Worm (Caenorhabditis elegans): ENCODE data around the gene F57A8.1.
"Not testable (repeated sequence)": the region's sequence is repeated elsewhere in the genome, so short reads cannot be mapped to it uniquely, and the experiment has no call there.

Gene F57A8.1

DNA sequence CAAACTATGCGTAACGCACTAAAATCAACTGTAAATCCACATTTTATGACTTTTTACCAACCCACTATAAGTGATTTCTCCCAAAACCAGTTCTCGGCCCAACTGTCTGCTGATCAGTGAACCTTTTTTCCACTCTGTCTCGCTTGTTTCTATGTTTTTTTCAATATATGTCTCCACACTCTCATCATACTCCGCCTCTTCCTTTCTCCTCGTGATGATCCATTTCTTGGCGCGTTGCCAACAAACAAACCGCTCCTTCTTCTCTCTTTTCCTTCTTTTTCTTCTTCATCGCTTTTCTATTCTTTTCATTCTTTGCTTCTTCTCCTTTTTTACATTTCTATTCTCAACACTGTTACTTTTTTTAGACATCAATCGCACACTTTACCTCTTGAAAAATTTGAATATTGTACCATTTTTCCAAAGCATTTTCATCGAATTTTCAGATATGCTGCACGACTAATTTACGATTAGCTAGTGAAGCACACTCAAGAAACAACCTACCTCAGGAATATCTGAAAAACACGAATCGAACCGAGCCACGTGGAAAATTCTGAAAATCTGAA is 6.2 kb downstream of the F57A8.1 start, which contains the start of gene T06E8.8 (continued):
- no peak for TF ChIP-seq ZK185.1 (tag; optimal IDR thresholded peaks at IDR 0.05; ENCODE audit: poor library complexity, severe bottlenecking)

DNA sequence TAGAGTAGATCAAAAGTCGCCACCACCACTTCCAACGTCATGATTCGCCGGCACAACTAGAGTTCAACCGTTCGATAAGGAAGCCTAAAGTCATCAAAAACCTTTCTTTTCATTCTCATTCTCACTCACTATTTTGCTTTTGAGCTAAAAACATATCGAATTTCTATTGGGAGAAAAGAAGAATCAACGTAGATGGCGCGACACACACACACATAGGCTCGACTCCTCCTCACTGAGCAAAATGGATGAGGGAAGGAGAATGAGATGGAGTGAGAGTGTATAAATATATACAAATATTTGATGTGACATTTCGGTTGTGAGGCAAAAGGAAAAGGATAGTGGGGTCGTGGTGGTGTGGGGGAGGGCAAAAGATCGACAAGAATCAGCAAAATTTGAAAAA is 7.6 kb downstream of the F57A8.1 start:
- TF ChIP-seq mel-28 (tag; optimal IDR thresholded peaks at IDR 0.05; ENCODE audit: borderline replicate concordance) (no peak), egrh-3 (GFP tag; IDR thresholded peaks at IDR 0.05) (no peak), pbrm-1 (GFP tag; IDR thresholded peaks at IDR 0.05) (no peak), nfya-2 (GFP tag; IDR thresholded peaks at IDR 0.05) (no peak), bed-1 (GFP tag; IDR thresholded peaks at IDR 0.05) (no peak)

ce11 chrV:10046503-10046902 is 9.4 kb downstream of the F57A8.1 start:
- TF ChIP-seq F52B5.7 (tag; optimal IDR thresholded peaks at IDR 0.05) (no peak), D2030.7 (GFP tag; IDR thresholded peaks at IDR 0.05) (0 out of 2 replicates have a peak, but pooled peaks have one; percentile 10), ceh-27 (GFP tag; optimal IDR thresholded peaks at IDR 0.05) (peak; percentile 4), aptf-2 (GFP tag; conservative IDR thresholded peaks at IDR 0.05) (no peak), T07F8.4 (tag; optimal IDR thresholded peaks at IDR 0.05) (no peak), B0336.3 (GFP tag; IDR thresholded peaks at IDR 0.05) (no peak), lag-1 (GFP tag; IDR thresholded peaks at IDR 0.05) (no peak), nfya-2 (GFP tag; IDR thresholded peaks at IDR 0.05) (no peak), nfyb-1 (GFP tag; IDR thresholded peaks at IDR 0.05) (0 out of 2 replicates have a peak, but pooled peaks have one; percentile 31)

ce11 chrV:10047189-10047588 is 10.0 kb downstream of the F57A8.1 start:
- TF ChIP-seq mcd-1 (GFP tag; IDR thresholded peaks at IDR 0.05) (no peak), zfh-2 (GFP tag; conservative IDR thresholded peaks at IDR 0.05) (peak; percentile 57; the same call in 1 of the 2 replicates)

DNA sequence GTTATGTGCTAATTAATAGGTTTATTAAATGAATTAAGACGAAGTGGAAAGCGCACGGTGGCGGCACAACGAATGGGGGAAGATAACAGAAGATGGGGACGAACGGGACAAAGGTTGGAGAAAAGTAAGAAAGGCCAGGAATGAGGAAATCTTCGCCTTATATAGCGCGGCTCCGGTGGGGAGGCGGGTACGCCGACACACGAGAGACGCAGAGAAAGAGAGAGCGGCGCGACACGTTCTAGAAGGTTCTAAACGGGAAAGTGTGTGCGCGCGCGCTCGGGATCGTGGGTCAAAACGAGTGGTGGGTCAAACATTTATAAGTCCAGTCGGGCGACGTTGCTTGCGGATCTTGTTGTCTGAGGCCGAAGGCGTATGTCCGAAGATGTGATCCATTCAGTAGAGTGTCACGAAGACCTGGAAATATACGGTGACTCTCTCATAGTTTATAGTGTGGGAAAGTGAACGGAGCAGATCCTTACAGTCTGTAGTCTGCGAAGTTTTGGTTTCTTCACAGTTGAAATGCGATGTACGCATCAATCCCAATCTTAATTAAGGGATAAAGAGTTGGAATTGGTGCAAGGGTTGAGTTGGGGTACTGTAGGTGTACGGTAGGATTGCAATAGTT is 12.2 kb downstream of the F57A8.1 start:
- TF ChIP-seq ceh-100 (GFP tag; IDR thresholded peaks at IDR 0.05) (peak; percentile 13; the same call in 1 of the 2 replicates), egrh-3 (GFP tag; IDR thresholded peaks at IDR 0.05) (peak; percentile 60; the same call in 1 of the 2 replicates), attf-6 (GFP tag; IDR thresholded peaks at IDR 0.05) (peak; percentile 23; the same call in 1 of the 2 replicates), ceh-91 (GFP tag; IDR thresholded peaks at IDR 0.05) (peak; percentile 43), mcd-1 (GFP tag; IDR thresholded peaks at IDR 0.05) (peak; percentile 75), let-526 (GFP tag; IDR thresholded peaks at IDR 0.05) (peak; percentile 49; the same call in 1 of the 2 replicates), F37B4.10 (GFP tag; IDR thresholded peaks at IDR 0.05) (0 out of 2 replicates have a peak, but pooled peaks have one; percentile 63), rcor-1 (GFP tag; IDR thresholded peaks at IDR 0.05) (peak; percentile 56; the same call in 1 of the 2 replicates), egl-44 (GFP tag; IDR thresholded peaks at IDR 0.05) (peak; percentile 63; the same call in 1 of the 2 replicates), bed-1 (GFP tag; IDR thresholded peaks at IDR 0.05) (0 out of 2 replicates have a peak, but pooled peaks have one; percentile 58), Y95B8A.8 (GFP tag; IDR thresholded peaks at IDR 0.05) (peak; percentile 60; the same call in 1 of the 2 replicates), C06A6.2 (GFP tag; conservative IDR thresholded peaks at IDR 0.05) (peak; percentile 44; the same call in 1 of the 2 replicates), madf-6 (GFP tag; IDR thresholded peaks at IDR 0.05) (peak; percentile 94), Y53G8AR.9 (GFP tag; conservative IDR thresholded peaks at IDR 0.05) (peak; percentile 57; the same call in 1 of the 2 replicates), K11D2.4 (GFP tag; IDR thresholded peaks at IDR 0.05) (peak; percentile 84), ztf-28 (GFP tag; IDR thresholded peaks at IDR 0.05) (0 out of 2 replicates have a peak, but pooled peaks have one; percentile 30), hmg-1.2 (GFP tag; IDR thresholded peaks at IDR 0.05) (peak; percentile 79), C17E4.6 (GFP tag; IDR thresholded peaks at IDR 0.05) (peak; percentile 78), pbrm-1 (GFP tag; IDR thresholded peaks at IDR 0.05) (peak; percentile 57; the same call in 1 of the 2 replicates), xnd-1 (tag; optimal IDR thresholded peaks at IDR 0.05) (peak; percentile 57), F33H1.4 (GFP tag; IDR thresholded peaks at IDR 0.05) (peak; percentile 51), ekl-4 (GFP tag; IDR thresholded peaks at IDR 0.05) (peak; percentile 66; the same call in 1 of the 2 replicates), hsf-1 (GFP tag; IDR thresholded peaks at IDR 0.05) (peak; percentile 99), cebp-1 (GFP tag; IDR thresholded peaks at IDR 0.05) (peak; percentile 46; the same call in 1 of the 2 replicates), madf-8 (GFP tag; conservative IDR thresholded peaks at IDR 0.05) (peak; percentile 90), D2030.7 (GFP tag; IDR thresholded peaks at IDR 0.05) (peak; percentile 70), dox-1 (GFP tag; IDR thresholded peaks at IDR 0.05) (peak; percentile 76; the same call in 1 of the 2 replicates)
- not testable (repeated sequence) for TF ChIP-seq cebp-1 (tag; optimal IDR thresholded peaks at IDR 0.05)

All from whole organism, young adult.